Fruit fly (Drosophila melanogaster) whole organism, embryonic: Measurements from ENCODE around the gene CG14332.
A peak's percentile ranks its signal among the peaks of the same experiment; 100 is the strongest.

Experiments used
- BEAF-32 ChIP-seq: fragments of 200-800 bp; sonication (Bioruptor generic); optimal IDR thresholded peaks from 3 replicates; lab custom pipeline; 2017; ENCODE audit warnings: missing biosample characterization, missing genetic modification characterization, mild to moderate bottlenecking, moderate library complexity, missing genetic modification reagents
- CG10431 ChIP-seq: fragments of 200-800 bp; sonication (Bioruptor generic); optimal IDR thresholded peaks from 3 replicates; lab custom pipeline; 2018; ENCODE audit warnings: missing biosample characterization, mild to moderate bottlenecking, missing genetic modification characterization
- CG11504 ChIP-seq: fragments of 200-800 bp; sonication (Bioruptor generic); optimal IDR thresholded peaks from 3 replicates; lab custom pipeline; 2019; ENCODE audit warnings: missing biosample characterization, mild to moderate bottlenecking, missing genetic modification characterization, moderate library complexity
- CG11723 ChIP-seq: fragments of 200-800 bp; sonication (Bioruptor generic); optimal IDR thresholded peaks from 2 replicates; lab custom pipeline; 2017; ENCODE audit warnings: missing biosample characterization, mild to moderate bottlenecking, missing genetic modification characterization
- CG12155 ChIP-seq: fragments of 200-800 bp; sonication (Bioruptor generic); optimal IDR thresholded peaks from 3 replicates; lab custom pipeline; 2016; ENCODE audit warnings: missing biosample characterization, missing genetic modification characterization
- CG13775 ChIP-seq: fragments of 200-800 bp; sonication (Bioruptor generic); optimal IDR thresholded peaks from 3 replicates; lab custom pipeline; 2017; ENCODE audit warnings: missing biosample characterization, mild to moderate bottlenecking, missing genetic modification characterization
- CG14441 ChIP-seq: fragments of 200-800 bp; sonication (Bioruptor generic); IDR thresholded peaks from 2 replicates; pipeline ENCODE4 v1.3.6; 2022; ENCODE audit warnings: missing biosample characterization, missing genetic modification characterization
- CG15269 ChIP-seq: fragments of 200-800 bp; sonication (Bioruptor generic); optimal IDR thresholded peaks from 2 replicates; lab custom pipeline; 2018; ENCODE audit warnings: missing biosample characterization, mild to moderate bottlenecking, missing genetic modification characterization, moderate library complexity
- CG15696 ChIP-seq: fragments of 200-800 bp; sonication (Bioruptor generic); optimal IDR thresholded peaks from 2 replicates; lab custom pipeline; 2019; ENCODE audit warnings: missing biosample characterization, mild to moderate bottlenecking, missing genetic modification characterization, moderate library complexity
- CG16813 ChIP-seq: fragments of 200-800 bp; sonication (Bioruptor generic); IDR thresholded peaks from 3 replicates; pipeline ENCODE4 v1.3.6; 2022; ENCODE audit warnings: missing biosample characterization, missing genetic modification characterization; ENCODE audit not compliant: partially characterized antibody
- CG17328 ChIP-seq: fragments of 200-800 bp; sonication (Bioruptor generic); IDR thresholded peaks from 2 replicates; pipeline ENCODE4 v1.3.6; 2022; ENCODE audit warnings: missing biosample characterization, missing genetic modification characterization
- CG18011 ChIP-seq: fragments of 200-800 bp; sonication (Bioruptor generic); optimal IDR thresholded peaks from 2 replicates; lab custom pipeline; 2017; ENCODE audit warnings: missing biosample characterization, missing genetic modification characterization, mild to moderate bottlenecking, moderate library complexity, missing genotype
- CG18262 ChIP-seq: fragments of 200-800 bp; optimal IDR thresholded peaks from 3 replicates; lab custom pipeline; 2019; ENCODE audit warnings: missing biosample characterization, mild to moderate bottlenecking, missing genetic modification characterization, moderate library complexity
- CG31365 ChIP-seq: fragments of 200-800 bp; sonication (Bioruptor generic); optimal IDR thresholded peaks from 2 replicates; lab custom pipeline; 2018; ENCODE audit warnings: missing biosample characterization, mild to moderate bottlenecking, missing genetic modification characterization
- CG32532 ChIP-seq: fragments of 200-800 bp; sonication (Bioruptor generic); IDR thresholded peaks from 2 replicates; pipeline ENCODE4 v1.3.6; 2022; ENCODE audit warnings: missing biosample characterization, missing genetic modification characterization
- CG5245 ChIP-seq: fragments of 200-800 bp; sonication (Bioruptor generic); optimal IDR thresholded peaks from 3 replicates; lab custom pipeline; 2016; ENCODE audit warnings: missing biosample characterization, missing genetic modification characterization
- CG6683 ChIP-seq: fragments of 200-800 bp; sonication (Bioruptor generic); optimal IDR thresholded peaks from 2 replicates; lab custom pipeline; 2017; ENCODE audit warnings: missing biosample characterization, mild to moderate bottlenecking, missing genetic modification characterization, missing genetic modification reagents
- CG6791 ChIP-seq: fragments of 200-800 bp; sonication (Bioruptor generic); IDR thresholded peaks from 3 replicates; pipeline ENCODE4 v1.3.6; 2022; ENCODE audit warnings: missing biosample characterization, missing genetic modification characterization; ENCODE audit not compliant: partially characterized antibody
- CG7786 ChIP-seq: fragments of 200-800 bp; sonication (Bioruptor generic); optimal IDR thresholded peaks from 2 replicates; lab custom pipeline; 2016; ENCODE audit warnings: missing biosample characterization, missing genetic modification characterization
- CG7987 ChIP-seq: fragments of 200-800 bp; sonication (Bioruptor generic); optimal IDR thresholded peaks from 2 replicates; lab custom pipeline; 2018; ENCODE audit warnings: missing biosample characterization, mild to moderate bottlenecking, missing genetic modification characterization, moderate library complexity
- CG9817 ChIP-seq: fragments of 200-800 bp; sonication (Bioruptor generic); optimal IDR thresholded peaks from 2 replicates; lab custom pipeline; 2018; ENCODE audit warnings: missing biosample characterization, mild to moderate bottlenecking, missing genetic modification characterization, moderate library complexity
- Chrac-16 ChIP-seq: fragments of 200-800 bp; sonication (Bioruptor generic); optimal IDR thresholded peaks from 3 replicates; lab custom pipeline; 2016; ENCODE audit warnings: missing biosample characterization, missing genetic modification characterization
- CoRest ChIP-seq: fragments of 200-800 bp; sonication (Bioruptor generic); optimal IDR thresholded peaks from 3 replicates; lab custom pipeline; 2018; ENCODE audit warnings: missing biosample characterization, mild to moderate bottlenecking, missing genetic modification characterization, moderate library complexity
- CrebB ChIP-seq: fragments of 200-800 bp; sonication (Bioruptor generic); optimal IDR thresholded peaks from 3 replicates; lab custom pipeline; 2018; ENCODE audit warnings: missing biosample characterization, mild to moderate bottlenecking, missing genetic modification characterization
- HLH54F ChIP-seq: fragments of 200-800 bp; sonication (Bioruptor generic); optimal IDR thresholded peaks from 3 replicates; lab custom pipeline; 2016; ENCODE audit warnings: missing biosample characterization, missing genetic modification characterization
- Hmr ChIP-seq: fragments of 200-800 bp; sonication (Bioruptor generic); optimal IDR thresholded peaks from 3 replicates; lab custom pipeline; 2017; ENCODE audit warnings: mild to moderate bottlenecking, missing biosample characterization, missing genetic modification reagents, missing genetic modification characterization
- Hmx ChIP-seq: fragments of 200-800 bp; sonication (Bioruptor generic); optimal IDR thresholded peaks from 2 replicates; lab custom pipeline; 2016; ENCODE audit warnings: missing biosample characterization, missing genetic modification characterization
- Hr3 ChIP-seq: fragments of 200-800 bp; sonication (Bioruptor generic); optimal IDR thresholded peaks from 3 replicates; lab custom pipeline; 2016; ENCODE audit warnings: missing biosample characterization, missing genetic modification characterization
- Meics ChIP-seq: fragments of 200-800 bp; sonication (Bioruptor generic); optimal IDR thresholded peaks from 2 replicates; lab custom pipeline; 2017; ENCODE audit warnings: missing biosample characterization, mild to moderate bottlenecking, missing genetic modification characterization
- NFAT ChIP-seq: fragments of 200-800 bp; sonication (Bioruptor generic); IDR thresholded peaks from 2 replicates; pipeline ENCODE4 v1.3.6; 2022; ENCODE audit warnings: missing biosample characterization, missing genetic modification characterization
- Optix ChIP-seq: fragments of 200-800 bp; sonication (Bioruptor generic); IDR thresholded peaks from 3 replicates; pipeline ENCODE4 v1.3.6; 2022; ENCODE audit warnings: missing biosample characterization, missing genetic modification characterization
- Ptx1 ChIP-seq: fragments of 200-800 bp; sonication (Bioruptor generic); IDR thresholded peaks from 2 replicates; pipeline ENCODE4 v1.3.6; 2022; ENCODE audit warnings: missing biosample characterization, missing genetic modification characterization
- Ravus ChIP-seq: fragments of 200-800 bp; sonication (Bioruptor generic); IDR thresholded peaks from 2 replicates; pipeline ENCODE4 v1.3.6; 2022; ENCODE audit warnings: missing biosample characterization, missing genetic modification characterization
- abd-A ChIP-seq: fragments of 200-800 bp; sonication (Bioruptor generic); optimal IDR thresholded peaks from 3 replicates; lab custom pipeline; 2019; ENCODE audit warnings: missing biosample characterization, mild to moderate bottlenecking, missing genetic modification characterization, moderate library complexity
- bsh ChIP-seq, 2 experiments: fragments of 200-800 bp; sonication (Bioruptor generic); optimal IDR thresholded peaks; 2 replicates each; lab custom pipeline; 2017 to 2018; ENCODE audit warnings: mild to moderate bottlenecking in 2 of 2, missing biosample characterization in 2 of 2, missing genetic modification characterization in 2 of 2, moderate library complexity in 1 of 2
- cg ChIP-seq: fragments of 200-800 bp; sonication (Bioruptor generic); optimal IDR thresholded peaks from 3 replicates; lab custom pipeline; 2019; ENCODE audit warnings: missing biosample characterization, mild to moderate bottlenecking, missing genetic modification characterization, moderate library complexity
- chn ChIP-seq: fragments of 200-800 bp; sonication (Bioruptor generic); optimal IDR thresholded peaks from 2 replicates; lab custom pipeline; 2016; ENCODE audit warnings: missing biosample characterization, missing genetic modification characterization
- dm ChIP-seq: fragments of 200-800 bp; sonication (Bioruptor generic); optimal IDR thresholded peaks from 3 replicates; lab custom pipeline; 2016; ENCODE audit warnings: missing biosample characterization, missing genetic modification characterization
- dpn ChIP-seq, 2 experiments: fragments of 200-800 bp; sonication (Bioruptor generic); optimal IDR thresholded peaks; 3 replicates each; lab custom pipeline; 2016; ENCODE audit warnings: missing biosample characterization in 2 of 2, missing genetic modification characterization in 2 of 2
- inv ChIP-seq: fragments of 200-800 bp; sonication (Bioruptor generic); IDR thresholded peaks from 2 replicates; pipeline ENCODE4 v1.3.6; 2022; ENCODE audit warnings: missing biosample characterization, missing genetic modification characterization; ENCODE audit not compliant: partially characterized antibody
- jumu ChIP-seq: fragments of 200-800 bp; sonication (Bioruptor generic); optimal IDR thresholded peaks from 3 replicates; lab custom pipeline; 2016; ENCODE audit warnings: missing biosample characterization, missing genetic modification characterization
- kay ChIP-seq: fragments of 200-800 bp; sonication (Bioruptor generic); optimal IDR thresholded peaks from 2 replicates; lab custom pipeline; 2016; ENCODE audit warnings: missing biosample characterization, missing genetic modification characterization
- knrl ChIP-seq: fragments of 200-800 bp; sonication (Bioruptor generic); IDR thresholded peaks from 3 replicates; pipeline ENCODE4 v1.3.6; 2022; ENCODE audit warnings: missing biosample characterization, missing genetic modification characterization; ENCODE audit not compliant: partially characterized antibody
- maf-S ChIP-seq: fragments of 200-800 bp; sonication (Bioruptor generic); optimal IDR thresholded peaks from 2 replicates; lab custom pipeline; 2016; ENCODE audit warnings: missing biosample characterization, missing genetic modification characterization
- pan ChIP-seq, 4 experiments: fragments of >200 bp in 3 of 4; fragments of 200-800 bp in 1 of 4; sonication (Bioruptor generic) in 1 of 4; optimal IDR thresholded peaks in 3 of 4; IDR thresholded peaks in 1 of 4; 2 replicates each; pipeline versions ENCODE4 v1.3.6 to Lab custom; 2017 to 2022; ENCODE audit warnings: missing biosample characterization in 2 of 4, missing genetic modification characterization in 2 of 4, mixed read lengths in 1 of 4
- ranshi ChIP-seq: fragments of 200-800 bp; sonication (Bioruptor generic); IDR thresholded peaks from 2 replicates; pipeline ENCODE4 v1.3.6; 2022; ENCODE audit warnings: missing biosample characterization, missing genetic modification characterization
- schlank ChIP-seq: fragments of 200-800 bp; sonication (Bioruptor generic); optimal IDR thresholded peaks from 2 replicates; lab custom pipeline; 2018; ENCODE audit warnings: missing biosample characterization, mild to moderate bottlenecking, missing genetic modification characterization
- sens ChIP-seq: fragments of 200-800 bp; sonication (Bioruptor generic); peaks from one replicate; lab custom pipeline; 2016; ENCODE audit warnings: missing biosample characterization, missing genetic modification characterization
- zfh2 ChIP-seq: fragments of 200-800 bp; sonication (Bioruptor generic); optimal IDR thresholded peaks from 2 replicates; lab custom pipeline; 2016; ENCODE audit warnings: missing biosample characterization, missing genetic modification characterization

Gene CG14332

dm6 chr3R:17401289-17401752 is 20.7 kb downstream of the CG14332 start (continued):
- TF ChIP-seq CG32532, result peak; percentile 76
- peak; percentile 66 for TF ChIP-seq zfh2 (GFP tag; lab: Kevin White, UChicago)
- peak; percentile 33 for TF ChIP-seq Meics (GFP tag; lab: Kevin White, UChicago)
- TF ChIP-seq jumu, result peak; percentile 42
- TF ChIP-seq CG9817 (tag; lab: Kevin White, UChicago), result peak; percentile 54
- TF ChIP-seq knrl (GFP tag; lab: Robert Waterston, UW), result peak; percentile 86
- TF ChIP-seq CG15269 (tag; lab: Kevin White, UChicago), result peak; percentile 49
- TF ChIP-seq CG14441 (GFP tag; lab: Robert Waterston, UW), result peak; percentile 50
- TF ChIP-seq NFAT (GFP tag; lab: Robert Waterston, UW), result peak; percentile 43; the same call in 1 of the 2 replicates
- TF ChIP-seq CG11723, result no peak
- peak; percentile 1 for TF ChIP-seq CG6683
- no peak for TF ChIP-seq CG5245 (GFP tag; lab: Kevin White, UChicago)
- peak in 1 of 2 experiments; percentile 12 for TF ChIP-seq bsh (GFP tag; optimal IDR thresholded peaks at IDR 0.05; lab: Kevin White, UChicago)
- peak; percentile 53 for TF ChIP-seq Hr3 (GFP tag; lab: Kevin White, UChicago)
- peak; percentile 85 for TF ChIP-seq CG6791 (GFP tag; lab: Robert Waterston, UW)
- peak; percentile 61 to 70 for TF ChIP-seq dpn (GFP tag; optimal IDR thresholded peaks at IDR 0.05; lab: Kevin White, UChicago)
- peak; percentile 90 for TF ChIP-seq BEAF-32 (GFP tag; lab: Kevin White, UChicago)
- peak; percentile 66 for TF ChIP-seq CoRest (tag; lab: Kevin White, UChicago)
- TF ChIP-seq Chrac-16 (GFP tag; lab: Kevin White, UChicago), result peak; percentile 41
- peak; percentile 71 for TF ChIP-seq Hmr (GFP tag; lab: Kevin White, UChicago)
- TF ChIP-seq CG18011 (GFP tag; lab: Kevin White, UChicago), result peak; percentile 52
- peak; percentile 47; the same call in 1 of the 2 replicates for TF ChIP-seq Ptx1 (GFP tag; lab: Robert Waterston, UW)
- TF ChIP-seq CG17328, result 0 out of 2 replicates have a peak, but pooled peaks have one; percentile 22
- peak; percentile 89 for TF ChIP-seq sens (GFP tag; lab: Kevin White, UChicago)
- TF ChIP-seq kay (GFP tag; lab: Kevin White, UChicago), result peak; percentile 30
- TF ChIP-seq Hmx (GFP tag; lab: Kevin White, UChicago), result peak; percentile 8
- TF ChIP-seq CG18262 (tag; lab: Kevin White, UChicago), result peak; percentile 28
- TF ChIP-seq chn (GFP tag; lab: Kevin White, UChicago), result peak; percentile 48
- TF ChIP-seq CG12155 (GFP tag; lab: Kevin White, UChicago), result peak; percentile 53
- peak; percentile 13 for TF ChIP-seq schlank (tag; lab: Kevin White, UChicago)
- no peak for TF ChIP-seq pan (optimal IDR thresholded peaks at IDR 0.05; lab: Kevin White, UChicago)
- peak in 1 of 2 experiments; percentile 58 for TF ChIP-seq pan (GFP tag; optimal IDR thresholded peaks at IDR 0.05 in 1 of 2, IDR thresholded peaks at IDR 0.05 in 1 of 2)
- TF ChIP-seq dm, result peak; percentile 21
- TF ChIP-seq inv (GFP tag; lab: Robert Waterston, UW), result peak; percentile 79
- peak; percentile 54 for TF ChIP-seq abd-A
- TF ChIP-seq CG11504 (tag; lab: Kevin White, UChicago), result peak; percentile 60
- peak; percentile 67 for TF ChIP-seq CG13775
- peak; percentile 27 for TF ChIP-seq CrebB (tag; lab: Kevin White, UChicago)
- TF ChIP-seq HLH54F (GFP tag; lab: Kevin White, UChicago), result peak; percentile 60
- peak; percentile 54 for TF ChIP-seq CG7786 (GFP tag; lab: Kevin White, UChicago)
- TF ChIP-seq CG31365 (tag; lab: Kevin White, UChicago), result no peak
- TF ChIP-seq CG7987 (GFP tag; lab: Kevin White, UChicago), result no peak
- TF ChIP-seq CG16813 (GFP tag; lab: Robert Waterston, UW), result peak; percentile 80
- TF ChIP-seq CG10431 (GFP tag; lab: Kevin White, UChicago), result no peak
- TF ChIP-seq maf-S, result peak; percentile 56
- TF ChIP-seq Optix (GFP tag; lab: Robert Waterston, UW), result no peak
- peak; percentile 62 for TF ChIP-seq ranshi (GFP tag; lab: Robert Waterston, UW)
- no peak for TF ChIP-seq cg (GFP tag; lab: Kevin White, UChicago)
- TF ChIP-seq CG15696 (tag; lab: Kevin White, UChicago), result no peak
- no peak for TF ChIP-seq Ravus
